Fruit fly (Drosophila melanogaster): ENCODE results near the gene CG45075.

CG45075 gene

DNA sequence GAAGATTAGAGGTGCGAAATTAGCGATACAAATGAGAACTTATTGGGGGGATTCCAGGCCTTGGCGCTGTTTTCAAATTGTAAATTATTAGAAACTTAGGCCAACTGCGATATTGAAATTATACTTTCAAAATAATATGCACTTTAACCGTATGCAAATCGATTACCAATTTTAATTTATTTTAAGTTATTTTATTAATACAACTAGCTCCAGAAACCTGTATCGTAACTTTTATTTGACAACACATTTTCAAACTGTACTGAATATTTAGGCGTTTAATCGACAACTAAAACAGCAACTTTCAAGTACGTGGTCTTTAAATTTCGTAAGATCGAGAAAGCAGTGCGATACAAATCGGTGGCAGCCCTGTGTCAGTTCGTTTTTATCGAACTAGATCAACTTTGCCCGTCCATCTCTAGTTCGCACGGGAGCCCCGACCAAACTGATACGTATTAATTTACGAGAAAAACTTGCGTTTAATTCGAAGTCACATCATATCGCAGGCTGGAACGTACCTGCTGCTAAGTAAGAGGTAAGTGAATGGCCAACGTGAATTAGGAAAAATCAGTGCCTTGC lies 20.5 kb upstream of the CG45075 start, which contains the start of the genes CG9154 and Kr-h2 (continued):
- TF ChIP-seq net (GFP tag; optimal IDR thresholded peaks at IDR 0.05) (no peak), achi (GFP tag; optimal IDR thresholded peaks at IDR 0.05) (peak; percentile 44), CG8632 (GFP tag; optimal IDR thresholded peaks at IDR 0.05) (peak; percentile 32), CG4318 (GFP tag; optimal IDR thresholded peaks at IDR 0.05) (no peak), cyc (GFP tag; optimal IDR thresholded peaks at IDR 0.05) (peak; percentile 39), eg (GFP tag; IDR thresholded peaks at IDR 0.05) (peak; percentile 84), Sox102F (GFP tag; optimal IDR thresholded peaks at IDR 0.05) (no peak), Smox (GFP tag; optimal IDR thresholded peaks at IDR 0.05) (no peak), dsx (GFP tag; optimal IDR thresholded peaks at IDR 0.05; ENCODE audit: poor library complexity, severe bottlenecking) (peak; percentile 14), CG8119 (GFP tag; IDR thresholded peaks at IDR 0.05) (peak; percentile 64), lz (GFP tag; optimal IDR thresholded peaks at IDR 0.05) (peak; percentile 48), CG8319 (GFP tag; optimal IDR thresholded peaks at IDR 0.05) (no peak), Ets21C (GFP tag; optimal IDR thresholded peaks at IDR 0.05) (no peak), CG32006 (GFP tag; optimal IDR thresholded peaks at IDR 0.05) (peak; percentile 54), Hr39 (GFP tag; optimal IDR thresholded peaks at IDR 0.05) (no peak), ss (GFP tag; optimal IDR thresholded peaks at IDR 0.05) (no peak), CG3919 (GFP tag; optimal IDR thresholded peaks at IDR 0.05) (no peak), CG6854 (GFP tag; optimal IDR thresholded peaks at IDR 0.05) (peak; percentile 21), CG6163 (GFP tag; IDR thresholded peaks at IDR 0.05) (0 out of 3 replicates have a peak, but pooled peaks have one; percentile 26), CG7368 (GFP tag; optimal IDR thresholded peaks at IDR 0.05) (peak; percentile 29), Ets96B (tag; optimal IDR thresholded peaks at IDR 0.05) (peak; percentile 29), CG10669 (GFP tag; optimal IDR thresholded peaks at IDR 0.05) (no peak), CG10631 (GFP tag; optimal IDR thresholded peaks at IDR 0.05) (peak; percentile 26), CG11294 (GFP tag; IDR thresholded peaks at IDR 0.05) (0 out of 2 replicates have a peak, but pooled peaks have one; percentile 34), Gug (GFP tag; IDR thresholded peaks at IDR 0.05) (peak; percentile 59; the same call in 1 of the 2 replicates), CG11762 (GFP tag; optimal IDR thresholded peaks at IDR 0.05; ENCODE audit: insufficient read depth) (no peak), svp (GFP tag) (peak; percentile 80), fd85E (GFP tag; optimal IDR thresholded peaks at IDR 0.05) (no peak)

- TF ChIP-seq CG8632 (GFP tag; optimal IDR thresholded peaks at IDR 0.05) (no peak), CG16779 (tag; optimal IDR thresholded peaks at IDR 0.05) (no peak), ss (GFP tag; optimal IDR thresholded peaks at IDR 0.05) (no peak), CG15336 (GFP tag; IDR thresholded peaks at IDR 0.05) (no peak), svp (GFP tag) (no peak), fd85E (GFP tag; optimal IDR thresholded peaks at IDR 0.05) (no peak), Sox14 (GFP tag; optimal IDR thresholded peaks at IDR 0.05) (no peak), fkh (GFP tag; optimal IDR thresholded peaks at IDR 0.05) (no peak), dsx (GFP tag; optimal IDR thresholded peaks at IDR 0.05; ENCODE audit: poor library complexity, severe bottlenecking) (no peak), CG6854 (GFP tag; optimal IDR thresholded peaks at IDR 0.05) (no peak), Eip78C (GFP tag) (no peak)
These were observed 19.1 kb upstream of the CG45075 start for dm6 chr2L:6072124-6072523.

dm6 chr2L:6073894-6074293 lies 17.3 kb upstream of the CG45075 start:
- TF ChIP-seq Hr4 (GFP tag; optimal IDR thresholded peaks at IDR 0.05) (no peak), CG6808 (GFP tag; optimal IDR thresholded peaks at IDR 0.05) (no peak), topi (GFP tag; optimal IDR thresholded peaks at IDR 0.05) (no peak), CG7368 (GFP tag; optimal IDR thresholded peaks at IDR 0.05) (no peak), Lpt (GFP tag; optimal IDR thresholded peaks at IDR 0.05) (no peak), cyc (GFP tag; optimal IDR thresholded peaks at IDR 0.05) (no peak), dac (GFP tag; optimal IDR thresholded peaks at IDR 0.05) (no peak), Eip75B (GFP tag; optimal IDR thresholded peaks at IDR 0.05) (no peak), ss (GFP tag; optimal IDR thresholded peaks at IDR 0.05) (no peak), CG10631 (GFP tag; optimal IDR thresholded peaks at IDR 0.05) (no peak), fd59A (GFP tag; optimal IDR thresholded peaks at IDR 0.05) (no peak), Ets21C (GFP tag; optimal IDR thresholded peaks at IDR 0.05) (no peak), CG15336 (GFP tag; IDR thresholded peaks at IDR 0.05) (no peak), achi (GFP tag; optimal IDR thresholded peaks at IDR 0.05) (no peak), net (GFP tag; optimal IDR thresholded peaks at IDR 0.05) (no peak), CG6276 (GFP tag; optimal IDR thresholded peaks at IDR 0.05) (no peak)

Measured in whole organism, prepupa.